Fruit fly (Drosophila melanogaster): Measurements from ENCODE around the gene CG18178.
A peak's percentile ranks its signal among the peaks of the same experiment; 100 is the strongest.

CG18178 gene

DNA sequence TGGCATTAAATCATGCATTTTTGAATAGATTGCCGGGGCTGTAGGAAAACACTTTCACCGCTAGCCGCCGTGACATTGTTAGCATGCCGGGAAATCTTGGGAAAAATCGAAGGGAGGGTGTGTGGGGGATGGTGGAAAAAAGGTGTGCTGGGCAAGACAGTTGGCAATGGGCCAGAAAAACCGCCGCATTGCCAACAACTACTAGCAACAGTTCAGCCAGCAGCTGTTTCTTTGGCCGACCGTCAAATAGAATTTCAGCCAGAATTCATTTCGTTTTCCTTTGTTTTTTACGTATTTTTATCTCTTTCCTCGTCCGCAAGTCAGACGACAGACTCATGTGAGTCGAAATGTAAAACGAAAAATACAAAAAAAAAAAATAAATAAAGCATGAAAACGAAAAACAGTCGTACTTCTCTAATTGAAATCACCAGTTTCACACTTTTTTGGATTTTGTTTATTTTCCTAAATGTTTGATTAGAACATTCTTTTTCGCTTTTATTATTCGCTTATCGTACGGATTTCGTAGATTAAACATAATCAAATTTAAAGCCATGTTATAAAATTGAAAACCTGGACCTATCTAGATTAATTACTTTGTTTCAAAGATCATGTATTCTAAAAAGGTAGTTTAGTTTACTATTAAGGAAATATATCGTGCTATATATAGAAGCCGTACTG is 28.0 kb downstream of the CG18178 start (continued):
- TF ChIP-seq Lhr (GFP tag; optimal IDR thresholded peaks at IDR 0.05) (no peak), vvl (GFP tag; IDR thresholded peaks at IDR 0.05) (no peak), CHES-1-like (GFP tag; optimal IDR thresholded peaks at IDR 0.05) (no peak), tio (GFP tag; optimal IDR thresholded peaks at IDR 0.05) (no peak), CG12391 (tag; optimal IDR thresholded peaks at IDR 0.05) (no peak), CG4617 (GFP tag; optimal IDR thresholded peaks at IDR 0.05; ENCODE audit: borderline replicate concordance) (no peak), CG11723 (GFP tag; optimal IDR thresholded peaks at IDR 0.05) (no peak), CG18262 (tag; optimal IDR thresholded peaks at IDR 0.05) (no peak), Hr51 (GFP tag; optimal IDR thresholded peaks at IDR 0.05) (peak in 1 of 2 experiments; percentile 59), abd-A (tag; optimal IDR thresholded peaks at IDR 0.05) (no peak), CG2129 (GFP tag; IDR thresholded peaks at IDR 0.05; ENCODE audit: partially characterized antibody) (no peak), Oli (tag; optimal IDR thresholded peaks at IDR 0.05) (peak; percentile 43), Hmx (GFP tag; optimal IDR thresholded peaks at IDR 0.05) (peak; percentile 30), hkb (optimal IDR thresholded peaks at IDR 0.05) (no peak), hkb (GFP tag; IDR thresholded peaks at IDR 0.05) (no peak; the same call in 1 of the 2 replicates), CG10209 (GFP tag; optimal IDR thresholded peaks at IDR 0.05) (peak; percentile 46)

DNA sequence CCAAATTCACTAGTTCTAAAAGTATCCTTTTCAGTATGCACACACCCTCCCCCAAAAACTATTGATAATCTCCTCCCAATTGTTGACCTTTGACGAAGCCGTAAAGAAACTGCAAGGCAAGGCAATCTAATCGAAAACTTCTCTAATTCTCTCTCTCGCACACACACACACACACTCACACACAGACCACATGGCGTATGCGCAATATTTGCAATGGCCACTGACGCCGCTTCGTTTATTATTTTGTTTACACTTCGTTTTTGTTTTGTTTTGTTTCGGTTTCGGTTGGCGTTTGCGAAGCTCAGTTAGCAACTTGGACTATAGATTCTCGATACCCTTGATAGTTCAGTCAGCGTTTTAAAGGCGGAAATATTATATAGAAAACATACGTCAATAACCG is 29.1 kb downstream of the CG18178 start:
- peak in 1 of 2 experiments; percentile 5 for TF ChIP-seq Trl (optimal IDR thresholded peaks at IDR 0.05)
- no peak for TF ChIP-seq Trl (GFP tag; optimal IDR thresholded peaks at IDR 0.05)
- no peak for TF ChIP-seq CG15011 (GFP tag; optimal IDR thresholded peaks at IDR 0.05)
- peak; percentile 59; the same call in 1 of the 2 replicates for TF ChIP-seq CG7372 (GFP tag; IDR thresholded peaks at IDR 0.05)
- TF ChIP-seq chinmo (GFP tag; IDR thresholded peaks at IDR 0.05; ENCODE audit: partially characterized antibody), result 0 out of 4 replicates have a peak, but pooled peaks have one; percentile 23
- peak; percentile 17 for TF ChIP-seq cg (GFP tag; optimal IDR thresholded peaks at IDR 0.05)
- 0 out of 2 replicates have a peak, but pooled peaks have one; percentile 37 for TF ChIP-seq Atf6 (GFP tag; IDR thresholded peaks at IDR 0.05)
- no peak for TF ChIP-seq sug (tag; optimal IDR thresholded peaks at IDR 0.05)

DNA sequence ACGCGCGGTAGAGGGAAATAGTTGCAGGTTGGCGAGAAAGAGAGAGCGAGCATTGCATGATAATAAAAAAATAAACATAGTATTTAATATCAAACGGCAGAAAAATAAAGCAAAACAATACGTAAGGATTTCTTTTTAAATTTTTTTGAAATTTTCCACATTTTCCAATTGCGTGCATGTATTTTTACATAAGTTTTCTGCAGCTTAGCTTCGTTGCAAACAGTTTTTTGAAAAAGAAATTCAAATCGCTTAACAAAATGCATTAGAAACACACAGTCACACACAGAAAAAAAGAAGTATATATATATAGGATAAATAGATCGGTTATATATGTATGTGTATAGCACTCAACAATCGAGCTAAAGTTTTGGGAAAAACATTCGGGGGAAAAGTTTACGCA is 30.3 kb downstream of the CG18178 start:
- TF ChIP-seq sens (GFP tag) (peak; percentile 29), Poxn (GFP tag; IDR thresholded peaks at IDR 0.05) (no peak)

DNA sequence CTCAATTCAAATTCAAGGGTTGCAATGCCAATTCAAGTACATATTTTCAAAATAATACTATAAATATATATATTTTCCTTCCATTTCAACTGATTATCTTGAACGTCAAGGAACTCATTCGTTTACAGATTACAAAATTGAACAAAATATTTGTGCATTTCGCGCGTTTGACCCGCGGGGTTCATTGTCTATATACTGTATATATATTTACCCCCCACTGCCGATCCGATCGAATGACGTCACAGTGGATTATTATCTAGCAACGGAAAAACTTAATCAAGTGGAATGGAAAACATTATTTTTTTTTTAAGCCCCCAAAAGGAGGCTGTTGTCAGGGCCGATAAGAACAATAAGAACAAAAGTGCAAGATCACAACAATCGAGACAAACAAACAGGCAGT is 31.4 kb downstream of the CG18178 start:
- TF ChIP-seq abd-A (tag; optimal IDR thresholded peaks at IDR 0.05) (no peak), sug (tag; optimal IDR thresholded peaks at IDR 0.05) (peak; percentile 29), pum (GFP tag; optimal IDR thresholded peaks at IDR 0.05) (no peak), crol (GFP tag; IDR thresholded peaks at IDR 0.05) (peak; percentile 42; the same call in 1 of the 2 replicates), Ssrp (tag; optimal IDR thresholded peaks at IDR 0.05) (no peak), CG34376 (GFP tag; optimal IDR thresholded peaks at IDR 0.05) (peak; percentile 4)

DNA sequence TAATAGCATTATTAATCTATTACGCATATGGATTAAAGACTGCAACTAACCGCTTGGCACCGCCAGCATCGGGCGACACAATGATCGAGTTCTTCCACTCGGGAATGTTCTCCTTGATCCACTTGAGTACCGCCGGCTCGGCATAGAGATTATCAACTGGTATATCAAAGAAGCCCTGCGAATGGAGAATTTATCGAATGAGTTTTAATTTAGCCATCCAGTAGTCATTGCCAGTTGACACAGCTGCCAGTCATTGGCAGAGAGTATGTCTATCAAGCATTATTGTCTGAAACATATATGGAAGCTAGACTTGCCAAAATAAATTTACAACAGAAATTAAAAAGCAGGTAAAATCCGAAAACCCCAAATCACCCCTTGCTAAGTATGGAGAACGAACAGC is 34.1 kb downstream of the CG18178 start, which contains the start of gene CG16719:
CG16719 (plus strand) TSS at position 301 of the 400 bp plus-strand sequence.
- no peak for TF ChIP-seq seq (GFP tag; IDR thresholded peaks at IDR 0.05)
- no peak for TF ChIP-seq Tbp (GFP tag; optimal IDR thresholded peaks at IDR 0.05)
- TF ChIP-seq ftz-f1 (GFP tag; optimal IDR thresholded peaks at IDR 0.05), result no peak
- no peak for TF ChIP-seq sug (tag; optimal IDR thresholded peaks at IDR 0.05)
- no peak for TF ChIP-seq Dp (GFP tag; optimal IDR thresholded peaks at IDR 0.05)
- TF ChIP-seq lab (GFP tag; optimal IDR thresholded peaks at IDR 0.05), result no peak
- no peak for TF ChIP-seq Spps (tag; optimal IDR thresholded peaks at IDR 0.05)
- TF ChIP-seq CG11504 (tag; optimal IDR thresholded peaks at IDR 0.05), result no peak
- no peak for TF ChIP-seq CG7745 (tag; optimal IDR thresholded peaks at IDR 0.05)
- no peak for TF ChIP-seq mam (GFP tag; optimal IDR thresholded peaks at IDR 0.05)
- TF ChIP-seq Oli (tag; optimal IDR thresholded peaks at IDR 0.05), result no peak
- TF ChIP-seq CG7987 (GFP tag; optimal IDR thresholded peaks at IDR 0.05), result no peak
- TF ChIP-seq insv (GFP tag; optimal IDR thresholded peaks at IDR 0.05), result no peak

Measured in whole organism, embryonic.